Fruit fly (Drosophila melanogaster) whole organism, embryonic: ENCODE data around the gene CG7548.

Source experiments
- Asciz ChIP-seq: fragments of 200-800 bp; sonication (Bioruptor generic); optimal IDR thresholded peaks from 2 replicates; lab custom pipeline; 2017; ENCODE audit warnings: missing biosample characterization, mild to moderate bottlenecking, missing genetic modification characterization, missing genetic modification reagents
- Atf6 ChIP-seq: fragments of 200-800 bp; sonication (Bioruptor generic); IDR thresholded peaks from 2 replicates; pipeline ENCODE4 v1.3.6; 2022; ENCODE audit warnings: missing biosample characterization, missing genetic modification characterization
- BtbVII ChIP-seq: fragments of 200-800 bp; sonication (Bioruptor generic); optimal IDR thresholded peaks from 3 replicates; lab custom pipeline; 2017; ENCODE audit warnings: missing biosample characterization, mild to moderate bottlenecking, missing genetic modification characterization
- CG10979 ChIP-seq: fragments of 200-800 bp; sonication (Bioruptor generic); optimal IDR thresholded peaks from 2 replicates; lab custom pipeline; 2018; ENCODE audit warnings: missing biosample characterization, mild to moderate bottlenecking, missing genetic modification characterization, moderate library complexity
- CG11723 ChIP-seq: fragments of 200-800 bp; sonication (Bioruptor generic); optimal IDR thresholded peaks from 2 replicates; lab custom pipeline; 2017; ENCODE audit warnings: missing biosample characterization, mild to moderate bottlenecking, missing genetic modification characterization
- CG12104 ChIP-seq: fragments of 200-800 bp; sonication (Bioruptor generic); optimal IDR thresholded peaks from 3 replicates; lab custom pipeline; 2016; ENCODE audit warnings: missing biosample characterization, missing genetic modification characterization
- CG12299 ChIP-seq: fragments of 200-800 bp; sonication (Bioruptor generic); optimal IDR thresholded peaks from 2 replicates; lab custom pipeline; 2018; ENCODE audit warnings: missing biosample characterization, mild to moderate bottlenecking, missing genetic modification characterization
- CG13424 ChIP-seq: fragments of 200-800 bp; sonication (Bioruptor generic); optimal IDR thresholded peaks from 2 replicates; lab custom pipeline; 2019; ENCODE audit warnings: missing biosample characterization, mild to moderate bottlenecking, missing genetic modification characterization, moderate library complexity
- CG15514 ChIP-seq: fragments of 200-800 bp; sonication (Bioruptor generic); optimal IDR thresholded peaks from 3 replicates; lab custom pipeline; 2017; ENCODE audit warnings: missing biosample characterization, missing genetic modification characterization, mild to moderate bottlenecking, moderate library complexity, missing genetic modification reagents
- CG15696 ChIP-seq: fragments of 200-800 bp; sonication (Bioruptor generic); optimal IDR thresholded peaks from 2 replicates; lab custom pipeline; 2019; ENCODE audit warnings: missing biosample characterization, mild to moderate bottlenecking, missing genetic modification characterization, moderate library complexity
- CG1603 ChIP-seq: fragments of 200-800 bp; sonication (Bioruptor generic); optimal IDR thresholded peaks from 2 replicates; lab custom pipeline; 2019; ENCODE audit warnings: missing biosample characterization, mild to moderate bottlenecking, missing genetic modification characterization, moderate library complexity
- CG17612 ChIP-seq: fragments of 200-800 bp; sonication (Bioruptor generic); IDR thresholded peaks from 2 replicates; pipeline ENCODE4 v1.3.6; 2022; ENCODE audit warnings: missing biosample characterization, missing genetic modification characterization
- CG18262 ChIP-seq: fragments of 200-800 bp; optimal IDR thresholded peaks from 3 replicates; lab custom pipeline; 2019; ENCODE audit warnings: missing biosample characterization, mild to moderate bottlenecking, missing genetic modification characterization, moderate library complexity
- CG2889 ChIP-seq: fragments of 200-800 bp; sonication (Bioruptor generic); IDR thresholded peaks from 3 replicates; pipeline ENCODE4 v1.3.6; 2022; ENCODE audit warnings: missing biosample characterization, missing genetic modification characterization
- CG3065 ChIP-seq: fragments of 200-800 bp; sonication (Bioruptor generic); optimal IDR thresholded peaks from 2 replicates; lab custom pipeline; 2016; ENCODE audit warnings: missing biosample characterization, missing genetic modification characterization
- CG3281 ChIP-seq: fragments of 200-800 bp; sonication (Bioruptor generic); optimal IDR thresholded peaks from 3 replicates; lab custom pipeline; 2017; ENCODE audit warnings: missing biosample characterization, mild to moderate bottlenecking, missing genetic modification characterization
- CG4282 ChIP-seq: fragments of 200-800 bp; sonication (Bioruptor generic); optimal IDR thresholded peaks from 2 replicates; lab custom pipeline; 2016; ENCODE audit warnings: missing biosample characterization, missing genetic modification characterization
- CG4854 ChIP-seq: fragments of 200-800 bp; sonication (Bioruptor generic); optimal IDR thresholded peaks from 2 replicates; lab custom pipeline; 2016; ENCODE audit warnings: missing biosample characterization, missing genetic modification characterization, inconsistent platforms
- CG6654 ChIP-seq: fragments of 200-800 bp; sonication (Bioruptor generic); optimal IDR thresholded peaks from 2 replicates; lab custom pipeline; 2017; ENCODE audit warnings: missing biosample characterization, mild to moderate bottlenecking, missing genetic modification characterization
- CG7556 ChIP-seq: fragments of 200-800 bp; sonication (Bioruptor generic); optimal IDR thresholded peaks from 2 replicates; lab custom pipeline; 2017; ENCODE audit warnings: missing biosample characterization, mild to moderate bottlenecking, missing genetic modification characterization
- CG7786 ChIP-seq: fragments of 200-800 bp; sonication (Bioruptor generic); optimal IDR thresholded peaks from 2 replicates; lab custom pipeline; 2016; ENCODE audit warnings: missing biosample characterization, missing genetic modification characterization
- CG8944 ChIP-seq: fragments of 200-800 bp; sonication (Bioruptor generic); optimal IDR thresholded peaks from 3 replicates; lab custom pipeline; 2016; ENCODE audit warnings: missing biosample characterization, missing genetic modification characterization
- CrebB ChIP-seq: fragments of 200-800 bp; sonication (Bioruptor generic); optimal IDR thresholded peaks from 3 replicates; lab custom pipeline; 2018; ENCODE audit warnings: missing biosample characterization, mild to moderate bottlenecking, missing genetic modification characterization
- D19A ChIP-seq: fragments of 200-800 bp; optimal IDR thresholded peaks from 3 replicates; lab custom pipeline; 2019; ENCODE audit warnings: missing biosample characterization, mild to moderate bottlenecking, missing genetic modification characterization, moderate library complexity
- D19B ChIP-seq: fragments of 200-800 bp; sonication (Bioruptor generic); optimal IDR thresholded peaks from 2 replicates; lab custom pipeline; 2017; ENCODE audit warnings: missing biosample characterization, mild to moderate bottlenecking, missing genetic modification characterization
- Dll ChIP-seq: fragments of 200-800 bp; sonication (Bioruptor generic); IDR thresholded peaks from 4 replicates; pipeline ENCODE4 v1.3.6; 2022; ENCODE audit warnings: missing biosample characterization, missing genetic modification characterization; ENCODE audit not compliant: partially characterized antibody
- Fer2 ChIP-seq: fragments of 200-800 bp; sonication (Bioruptor generic); optimal IDR thresholded peaks from 2 replicates; lab custom pipeline; 2018; ENCODE audit warnings: missing biosample characterization, mild to moderate bottlenecking, missing genetic modification characterization, moderate library complexity
- Gug ChIP-seq: fragments of 200-800 bp; sonication (Bioruptor generic); IDR thresholded peaks from 4 replicates; pipeline ENCODE4 v1.3.6; 2022; ENCODE audit warnings: missing biosample characterization, missing genetic modification characterization
- HLH3B ChIP-seq: fragments of 200-800 bp; sonication (Bioruptor generic); IDR thresholded peaks from 2 replicates; pipeline ENCODE4 v1.3.6; 2022; ENCODE audit warnings: missing biosample characterization, missing genetic modification characterization
- Oli ChIP-seq: fragments of 200-800 bp; sonication (Bioruptor generic); optimal IDR thresholded peaks from 2 replicates; lab custom pipeline; 2018; ENCODE audit warnings: missing biosample characterization, mild to moderate bottlenecking, missing genetic modification characterization, moderate library complexity
- Ravus ChIP-seq: fragments of 200-800 bp; sonication (Bioruptor generic); IDR thresholded peaks from 2 replicates; pipeline ENCODE4 v1.3.6; 2022; ENCODE audit warnings: missing biosample characterization, missing genetic modification characterization
- ase ChIP-seq: fragments of 200-800 bp; sonication (Bioruptor generic); IDR thresholded peaks from 3 replicates; pipeline ENCODE4 v1.3.6; 2022; ENCODE audit warnings: missing biosample characterization, missing genetic modification characterization
- ash1 ChIP-seq: fragments of 200-800 bp; sonication (Bioruptor generic); optimal IDR thresholded peaks from 2 replicates; lab custom pipeline; 2018; ENCODE audit warnings: missing biosample characterization, mild to moderate bottlenecking, missing genetic modification characterization
- bigmax ChIP-seq: fragments of 200-800 bp; sonication (Bioruptor generic); optimal IDR thresholded peaks from 2 replicates; lab custom pipeline; 2018; ENCODE audit warnings: missing biosample characterization, mild to moderate bottlenecking, missing genetic modification characterization
- gsb ChIP-seq: fragments of 200-800 bp; sonication (Bioruptor generic); IDR thresholded peaks from 2 replicates; pipeline ENCODE4 v1.3.6; 2022; ENCODE audit warnings: missing biosample characterization, missing genetic modification characterization
- her ChIP-seq: fragments of 200-800 bp; sonication (Bioruptor generic); optimal IDR thresholded peaks from 2 replicates; lab custom pipeline; 2016; ENCODE audit warnings: missing biosample characterization, missing genetic modification characterization
- jigr1 ChIP-seq: fragments of 200-800 bp; sonication (Bioruptor generic); IDR thresholded peaks from 3 replicates; pipeline ENCODE4 v1.3.6; 2022; ENCODE audit warnings: missing biosample characterization, missing genetic modification characterization
- lbe ChIP-seq: fragments of 200-800 bp; sonication (Bioruptor generic); optimal IDR thresholded peaks from 2 replicates; lab custom pipeline; 2016; ENCODE audit warnings: missing biosample characterization, mild to moderate bottlenecking, missing genetic modification characterization
- org-1 ChIP-seq: fragments of 200-800 bp; sonication (Bioruptor generic); optimal IDR thresholded peaks from 2 replicates; lab custom pipeline; 2017; ENCODE audit warnings: missing biosample characterization, missing genetic modification characterization
- ranshi ChIP-seq: fragments of 200-800 bp; sonication (Bioruptor generic); IDR thresholded peaks from 2 replicates; pipeline ENCODE4 v1.3.6; 2022; ENCODE audit warnings: missing biosample characterization, missing genetic modification characterization
- scrt ChIP-seq: fragments of 200-800 bp; sonication (Bioruptor generic); optimal IDR thresholded peaks from 2 replicates; lab custom pipeline; 2018; ENCODE audit warnings: missing biosample characterization, mild to moderate bottlenecking, missing genetic modification characterization, moderate library complexity
- sens-2 ChIP-seq: fragments of 200-800 bp; sonication (Bioruptor generic); IDR thresholded peaks from 2 replicates; pipeline ENCODE4 v1.3.6; 2022; ENCODE audit warnings: missing biosample characterization, missing genetic modification characterization
- shn ChIP-seq: fragments of 200-800 bp; sonication (Bioruptor generic); optimal IDR thresholded peaks from 3 replicates; lab custom pipeline; 2016; ENCODE audit warnings: missing biosample characterization, missing genetic modification characterization
- slbo ChIP-seq: fragments of 200-800 bp; sonication (Bioruptor generic); IDR thresholded peaks from 2 replicates; pipeline ENCODE4 v1.3.6; 2022; ENCODE audit warnings: missing biosample characterization, missing genetic modification characterization
- slou ChIP-seq: fragments of 200-800 bp; sonication (Bioruptor generic); optimal IDR thresholded peaks from 3 replicates; lab custom pipeline; 2016; ENCODE audit warnings: missing biosample characterization, missing genetic modification characterization
- sob ChIP-seq: fragments of 200-800 bp; sonication (Bioruptor generic); IDR thresholded peaks from 2 replicates; pipeline ENCODE4 v1.3.6; 2022; ENCODE audit warnings: missing biosample characterization, missing genetic modification characterization
- stwl ChIP-seq: fragments of 200-800 bp; sonication (Bioruptor generic); optimal IDR thresholded peaks from 3 replicates; lab custom pipeline; 2018; ENCODE audit warnings: missing biosample characterization, mild to moderate bottlenecking, missing genetic modification characterization, moderate library complexity
- unc-4 ChIP-seq: fragments of 200-800 bp; sonication (Bioruptor generic); IDR thresholded peaks from 2 replicates; pipeline ENCODE4 v1.3.6; 2022; ENCODE audit warnings: missing biosample characterization, missing genetic modification characterization; ENCODE audit not compliant: partially characterized antibody
- unpg ChIP-seq: fragments of 200-800 bp; sonication (Bioruptor generic); optimal IDR thresholded peaks from 3 replicates; lab custom pipeline; 2018; ENCODE audit warnings: missing biosample characterization, mild to moderate bottlenecking, missing genetic modification characterization, moderate library complexity

CG7548 gene

dm6 chr3L:7510414-7511384 lies 4.7 kb upstream of the CG7548 start, which contains the start of gene CG7546 (continued):
- no peak for TF ChIP-seq unc-4 (GFP tag; lab: Robert Waterston, UW)
- TF ChIP-seq CG12104 (GFP tag; lab: Kevin White, UChicago) = peak; percentile 50
- no peak for TF ChIP-seq scrt (GFP tag; lab: Kevin White, UChicago)
- TF ChIP-seq CG3281 (GFP tag; lab: Kevin White, UChicago) = peak; percentile 28
- TF ChIP-seq CG8944 (GFP tag; lab: Kevin White, UChicago) = no peak
- TF ChIP-seq ranshi (GFP tag; lab: Robert Waterston, UW) = peak; percentile 26; the same call in 1 of the 2 replicates
- no peak for TF ChIP-seq shn (GFP tag; lab: Kevin White, UChicago)
- TF ChIP-seq D19A (tag; lab: Kevin White, UChicago) = no peak
- TF ChIP-seq CG18262 (tag; lab: Kevin White, UChicago) = peak; percentile 39
- TF ChIP-seq Ravus (GFP tag; lab: Robert Waterston, UW) = no peak
- TF ChIP-seq ash1 = no peak
- no peak for TF ChIP-seq CrebB
- TF ChIP-seq Gug (GFP tag; lab: Robert Waterston, UW) = peak; percentile 52; the same call in 1 of the 4 replicates
- peak; percentile 11 for TF ChIP-seq Oli
- no peak for TF ChIP-seq CG3065 (GFP tag; lab: Kevin White, UChicago)
- no peak for TF ChIP-seq CG12299 (tag; lab: Kevin White, UChicago)
- peak; percentile 10 for TF ChIP-seq CG15696 (tag; lab: Kevin White, UChicago)
- 0 out of 2 replicates have a peak, but pooled peaks have one; percentile 15 for TF ChIP-seq HLH3B (GFP tag; lab: Robert Waterston, UW)
- no peak for TF ChIP-seq CG2889 (GFP tag; lab: Robert Waterston, UW)
- TF ChIP-seq sens-2 (GFP tag; lab: Robert Waterston, UW) = no peak
- no peak for TF ChIP-seq gsb
- no peak for TF ChIP-seq her (GFP tag; lab: Kevin White, UChicago)
- TF ChIP-seq unpg (GFP tag; lab: Kevin White, UChicago) = no peak
- no peak for TF ChIP-seq slou (GFP tag; lab: Kevin White, UChicago)
- TF ChIP-seq CG7786 (GFP tag; lab: Kevin White, UChicago) = no peak
- TF ChIP-seq Dll (GFP tag; lab: Robert Waterston, UW) = 0 out of 4 replicates have a peak, but pooled peaks have one; percentile 30
- no peak for TF ChIP-seq CG11723 (GFP tag; lab: Kevin White, UChicago)
- peak; percentile 36 for TF ChIP-seq CG1603 (tag; lab: Kevin White, UChicago)
- TF ChIP-seq CG10979 (tag; lab: Kevin White, UChicago) = no peak
- TF ChIP-seq org-1 (GFP tag; lab: Kevin White, UChicago) = no peak
- TF ChIP-seq Atf6 (GFP tag; lab: Robert Waterston, UW) = no peak
- TF ChIP-seq lbe = no peak
- no peak for TF ChIP-seq ase (GFP tag; lab: Robert Waterston, UW)
- peak; percentile 30 for TF ChIP-seq CG7556 (GFP tag; lab: Kevin White, UChicago)
- TF ChIP-seq bigmax = no peak
- TF ChIP-seq CG13424 = peak; percentile 66
- TF ChIP-seq Fer2 (tag; lab: Kevin White, UChicago) = no peak
- no peak for TF ChIP-seq Asciz
- no peak for TF ChIP-seq CG4854
- no peak for TF ChIP-seq CG17612 (GFP tag; lab: Robert Waterston, UW)
- TF ChIP-seq BtbVII = no peak
- peak; percentile 62 for TF ChIP-seq stwl (tag; lab: Kevin White, UChicago)
- no peak for TF ChIP-seq D19B
- TF ChIP-seq CG6654 (GFP tag; lab: Kevin White, UChicago) = no peak
- TF ChIP-seq jigr1 (GFP tag; lab: Robert Waterston, UW) = no peak
- no peak for TF ChIP-seq CG4282 (GFP tag; lab: Kevin White, UChicago)
- TF ChIP-seq slbo = peak; percentile 69
- TF ChIP-seq sob (GFP tag; lab: Robert Waterston, UW) = 0 out of 2 replicates have a peak, but pooled peaks have one; percentile 11
- TF ChIP-seq CG15514 = peak; percentile 20
